Worm (Caenorhabditis elegans): ENCODE measurements around the gene Y41D4A.6.

Y41D4A.6 gene

DNA sequence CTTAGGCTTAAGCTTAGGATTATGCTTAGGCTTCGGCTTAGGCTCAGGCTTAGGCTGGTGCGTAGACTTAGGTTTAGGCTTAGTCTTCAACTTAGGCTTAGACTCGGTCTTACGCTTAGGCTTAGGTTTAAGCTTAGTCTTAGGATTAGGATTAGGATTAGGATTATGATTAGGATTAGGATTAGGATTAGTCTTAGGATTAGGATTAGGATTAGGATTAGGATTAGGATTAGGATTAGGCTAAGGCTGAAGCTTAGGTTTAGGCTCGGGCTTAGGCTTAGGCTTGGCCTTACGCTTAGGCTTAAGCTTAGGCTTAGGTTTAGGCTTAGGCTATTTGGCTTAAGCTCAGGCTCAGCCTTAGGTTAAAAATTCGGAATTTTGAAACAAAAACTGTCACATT lies 39.9 kb upstream of the Y41D4A.6 start:
- TF ChIP-seq dve-1 (tag; optimal IDR thresholded peaks at IDR 0.05) = peak; percentile 100
- no peak for TF ChIP-seq ttx-3 (tag; optimal IDR thresholded peaks at IDR 0.05)

DNA sequence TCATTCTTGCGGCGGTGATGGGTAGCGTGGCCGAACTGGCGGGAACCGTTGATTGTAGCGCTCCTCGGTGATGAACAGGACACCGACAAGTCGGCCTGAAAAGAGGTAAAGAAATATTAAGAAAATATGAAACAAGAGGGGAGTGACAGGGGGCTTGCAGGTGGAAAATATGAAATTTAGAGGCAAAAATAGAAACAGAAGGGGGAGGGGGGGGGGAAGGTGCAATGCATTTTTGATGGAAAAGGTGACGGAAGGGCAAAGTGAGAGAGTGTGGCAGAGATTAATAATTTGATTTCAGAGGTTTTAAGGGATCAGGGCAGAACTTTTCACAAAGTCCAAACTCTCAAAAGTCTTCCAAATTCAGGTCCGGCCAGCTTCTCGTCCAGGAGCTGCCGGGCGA lies 36.3 kb upstream of the Y41D4A.6 start, which contains the start of gene frpr-19:
frpr-19 (minus strand) TSS at position 101 of the 400 bp plus-strand sequence.
- no peak for TF ChIP-seq ceh-30 (tag; optimal IDR thresholded peaks at IDR 0.05)
- TF ChIP-seq elt-2 (tag; optimal IDR thresholded peaks at IDR 0.05) = no peak
- no peak for TF ChIP-seq ceh-48 (tag; optimal IDR thresholded peaks at IDR 0.05)
- TF ChIP-seq tbx-2 (tag; optimal IDR thresholded peaks at IDR 0.05) = no peak
- TF ChIP-seq dve-1 (tag; optimal IDR thresholded peaks at IDR 0.05) = no peak
- TF ChIP-seq pros-1 (tag; optimal IDR thresholded peaks at IDR 0.05) = no peak
- TF ChIP-seq F13H6.1 (tag; optimal IDR thresholded peaks at IDR 0.05) = no peak
- TF ChIP-seq K09A11.1 (tag; optimal IDR thresholded peaks at IDR 0.05; ENCODE audit: insufficient read depth) = no peak
- TF ChIP-seq tbx-7 (tag; optimal IDR thresholded peaks at IDR 0.05) = no peak
- TF ChIP-seq nhr-232 (tag; optimal IDR thresholded peaks at IDR 0.05) = no peak
- TF ChIP-seq ceh-45 (GFP tag; IDR thresholded peaks at IDR 0.05) = no peak
- no peak for TF ChIP-seq hlh-8 (tag; optimal IDR thresholded peaks at IDR 0.05)
- TF ChIP-seq che-1 (tag; optimal IDR thresholded peaks at IDR 0.05) = no peak

ce11 chrIV:1771843-1772242 lies 26.5 kb upstream of the Y41D4A.6 start, which contains the start of gene Y41D4A.1:
Y41D4A.1 (plus strand) TSS chrIV:1772143.
- TF ChIP-seq hlh-8 (tag; optimal IDR thresholded peaks at IDR 0.05) = no peak
- TF ChIP-seq K02D7.2 (tag; optimal IDR thresholded peaks at IDR 0.05) = no peak
- no peak for TF ChIP-seq sox-2 (GFP tag; IDR thresholded peaks at IDR 0.05)
- TF ChIP-seq ceh-48 (tag; optimal IDR thresholded peaks at IDR 0.05) = no peak
- no peak for TF ChIP-seq pax-1 (tag; optimal IDR thresholded peaks at IDR 0.05)
- no peak for TF ChIP-seq rnt-1 (tag; optimal IDR thresholded peaks at IDR 0.05)
- no peak for TF ChIP-seq unc-55 (GFP tag; optimal IDR thresholded peaks at IDR 0.05)
- no peak for TF ChIP-seq tbx-7 (tag; optimal IDR thresholded peaks at IDR 0.05)
- no peak for TF ChIP-seq nhr-11 (tag; optimal IDR thresholded peaks at IDR 0.05)
- no peak for TF ChIP-seq ttx-3 (tag; optimal IDR thresholded peaks at IDR 0.05)
- TF ChIP-seq ceh-45 (GFP tag; IDR thresholded peaks at IDR 0.05) = no peak
- TF ChIP-seq pat-9 (tag; optimal IDR thresholded peaks at IDR 0.05) = no peak

DNA sequence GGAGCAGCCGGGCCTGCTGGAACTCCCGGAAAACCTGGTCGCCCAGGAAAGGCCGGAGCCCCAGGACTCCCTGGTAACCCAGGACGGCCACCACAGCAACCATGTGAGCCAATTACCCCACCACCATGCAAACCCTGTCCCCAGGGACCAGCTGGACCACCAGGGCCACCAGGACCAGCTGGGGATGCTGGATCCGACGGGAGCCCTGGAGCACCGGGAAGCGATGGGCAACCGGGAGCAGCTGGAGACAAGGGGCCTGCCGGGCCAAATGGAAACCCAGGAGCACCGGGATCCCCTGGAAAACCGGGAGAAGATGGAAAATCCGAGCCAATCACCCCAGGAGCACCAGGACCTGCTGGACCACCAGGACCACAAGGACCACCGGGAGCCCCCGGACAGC lies 23.8 kb upstream of the Y41D4A.6 start:
- TF ChIP-seq fax-1 (tag; optimal IDR thresholded peaks at IDR 0.05) (no peak), sox-2 (GFP tag; IDR thresholded peaks at IDR 0.05) (no peak), ceh-31 (tag; optimal IDR thresholded peaks at IDR 0.05) (peak; percentile 22), hlh-6 (tag; optimal IDR thresholded peaks at IDR 0.05) (peak; percentile 60), T23F11.4 (GFP tag; optimal IDR thresholded peaks at IDR 0.05) (no peak), pros-1 (tag; optimal IDR thresholded peaks at IDR 0.05) (no peak), hlh-15 (tag; optimal IDR thresholded peaks at IDR 0.05) (no peak), ref-2 (tag; optimal IDR thresholded peaks at IDR 0.05) (no peak), F13H6.1 (tag; optimal IDR thresholded peaks at IDR 0.05) (no peak), sdc-2 (tag; optimal IDR thresholded peaks at IDR 0.05) (peak; percentile 25), sox-4 (tag; optimal IDR thresholded peaks at IDR 0.05) (no peak), ceh-9 (tag; optimal IDR thresholded peaks at IDR 0.05) (no peak), eyg-1 (tag; optimal IDR thresholded peaks at IDR 0.05) (no peak), C08G9.2 (tag; optimal IDR thresholded peaks at IDR 0.05) (peak; percentile 18), syd-9 (tag; optimal IDR thresholded peaks at IDR 0.05) (no peak), hlh-8 (tag; optimal IDR thresholded peaks at IDR 0.05) (no peak), che-1 (tag; optimal IDR thresholded peaks at IDR 0.05) (no peak), ttx-3 (tag; optimal IDR thresholded peaks at IDR 0.05) (no peak), K02D7.2 (tag; optimal IDR thresholded peaks at IDR 0.05) (no peak), pha-2 (tag; optimal IDR thresholded peaks at IDR 0.05) (no peak), ama-1 (optimal IDR thresholded peaks at IDR 0.05) (no peak), unc-55 (GFP tag; optimal IDR thresholded peaks at IDR 0.05) (no peak), tbx-7 (tag; optimal IDR thresholded peaks at IDR 0.05) (no peak), ceh-34 (tag; optimal IDR thresholded peaks at IDR 0.05) (peak; percentile 21), ceh-24 (tag; optimal IDR thresholded peaks at IDR 0.05) (no peak), C38D4.7 (GFP tag; optimal IDR thresholded peaks at IDR 0.05) (no peak), mec-3 (tag; optimal IDR thresholded peaks at IDR 0.05; ENCODE audit: borderline replicate concordance) (peak; percentile 81), ceh-22 (tag; optimal IDR thresholded peaks at IDR 0.05) (no peak), elt-4 (tag; optimal IDR thresholded peaks at IDR 0.05) (peak; percentile 91)
